Fruit fly (Drosophila melanogaster) whole organism, embryonic: Measurements from ENCODE around the gene Atat.

ENCODE experiments used
- Aef1 ChIP-seq: fragments of 200-800 bp; sonication (Bioruptor generic); IDR thresholded peaks from 3 replicates; pipeline ENCODE4 v1.3.6; 2022; ENCODE audit warnings: missing biosample characterization, missing genetic modification characterization
- BEAF-32 ChIP-seq: fragments of 200-800 bp; sonication (Bioruptor generic); optimal IDR thresholded peaks from 3 replicates; lab custom pipeline; 2017; ENCODE audit warnings: missing biosample characterization, missing genetic modification characterization, mild to moderate bottlenecking, moderate library complexity, missing genetic modification reagents
- Blimp-1 ChIP-seq: fragments of 200-800 bp; sonication (Bioruptor generic); optimal IDR thresholded peaks from 3 replicates; lab custom pipeline; 2018; ENCODE audit warnings: missing biosample characterization, missing genetic modification characterization, mild to moderate bottlenecking, moderate library complexity, missing genetic modification reagents
- C15 ChIP-seq: fragments of 200-800 bp; sonication (Bioruptor generic); IDR thresholded peaks from 3 replicates; pipeline ENCODE4 v1.3.6; 2022; ENCODE audit warnings: missing biosample characterization, missing genetic modification characterization
- CG10366 ChIP-seq: fragments of 200-800 bp; sonication (Bioruptor generic); IDR thresholded peaks from 2 replicates; pipeline ENCODE4 v1.3.6; 2022; ENCODE audit warnings: missing biosample characterization, missing genetic modification characterization
- CG10543 ChIP-seq: fragments of 200-800 bp; sonication (Bioruptor generic); optimal IDR thresholded peaks from 3 replicates; lab custom pipeline; 2017; ENCODE audit warnings: missing biosample characterization, mild to moderate bottlenecking, missing genetic modification characterization, moderate library complexity
- CG11085 ChIP-seq: fragments of 200-800 bp; sonication (Bioruptor generic); IDR thresholded peaks from 2 replicates; pipeline ENCODE4 v1.3.6; 2022; ENCODE audit warnings: missing biosample characterization, missing genetic modification characterization
- CG12769 ChIP-seq: fragments of 200-800 bp; sonication (Bioruptor generic); optimal IDR thresholded peaks from 2 replicates; lab custom pipeline; 2019; ENCODE audit warnings: missing biosample characterization, mild to moderate bottlenecking, missing genetic modification characterization, moderate library complexity
- CG18599 ChIP-seq: fragments of 200-800 bp; sonication (Bioruptor generic); optimal IDR thresholded peaks from 3 replicates; lab custom pipeline; 2017; ENCODE audit warnings: missing biosample characterization, missing genetic modification characterization, mild to moderate bottlenecking, moderate library complexity, missing genetic modification reagents
- CG2129 ChIP-seq: fragments of 200-800 bp; sonication (Bioruptor generic); IDR thresholded peaks from 2 replicates; pipeline ENCODE4 v1.3.6; 2022; ENCODE audit warnings: missing biosample characterization, missing genetic modification characterization; ENCODE audit not compliant: partially characterized antibody
- CG31224 ChIP-seq: fragments of 200-800 bp; sonication (Bioruptor generic); IDR thresholded peaks from 2 replicates; pipeline ENCODE4 v1.3.6; 2022; ENCODE audit warnings: missing biosample characterization, missing genetic modification characterization
- CG3163 ChIP-seq: fragments of 200-800 bp; sonication (Bioruptor generic); optimal IDR thresholded peaks from 3 replicates; lab custom pipeline; 2016; ENCODE audit warnings: missing biosample characterization, missing genetic modification characterization
- CG34224 ChIP-seq: fragments of 200-800 bp; sonication (Bioruptor generic); IDR thresholded peaks from 3 replicates; pipeline ENCODE4 v1.3.6; 2022; ENCODE audit warnings: missing biosample characterization, missing genetic modification characterization; ENCODE audit not compliant: partially characterized antibody
- CG4424 ChIP-seq: fragments of 200-800 bp; sonication (Bioruptor generic); optimal IDR thresholded peaks from 3 replicates; lab custom pipeline; 2016; ENCODE audit warnings: missing biosample characterization, missing genetic modification characterization
- CG5180 ChIP-seq: fragments of 200-800 bp; sonication (Bioruptor generic); optimal IDR thresholded peaks from 3 replicates; lab custom pipeline; 2017; ENCODE audit warnings: missing biosample characterization, missing genetic modification characterization, mild to moderate bottlenecking, moderate library complexity, missing genetic modification reagents
- CG5245 ChIP-seq: fragments of 200-800 bp; sonication (Bioruptor generic); optimal IDR thresholded peaks from 3 replicates; lab custom pipeline; 2016; ENCODE audit warnings: missing biosample characterization, missing genetic modification characterization
- CG5953 ChIP-seq: fragments of 200-800 bp; sonication (Bioruptor generic); IDR thresholded peaks from 2 replicates; pipeline ENCODE4 v1.3.6; 2022; ENCODE audit warnings: missing biosample characterization, missing genetic modification characterization
- CG8478 ChIP-seq: fragments of >200 bp; optimal IDR thresholded peaks from 2 replicates; lab custom pipeline; 2018
- CG9727 ChIP-seq: fragments of 200-800 bp; sonication (Bioruptor generic); optimal IDR thresholded peaks from 3 replicates; lab custom pipeline; 2017; ENCODE audit warnings: missing biosample characterization, mild to moderate bottlenecking, missing genetic modification characterization
- CHES-1-like ChIP-seq: fragments of 200-800 bp; sonication (Bioruptor generic); optimal IDR thresholded peaks from 2 replicates; lab custom pipeline; 2016; ENCODE audit warnings: missing biosample characterization, missing genetic modification characterization
- CoRest ChIP-seq: fragments of 200-800 bp; sonication (Bioruptor generic); optimal IDR thresholded peaks from 3 replicates; lab custom pipeline; 2018; ENCODE audit warnings: missing biosample characterization, mild to moderate bottlenecking, missing genetic modification characterization, moderate library complexity
- GATAe ChIP-seq: fragments of 200-800 bp; sonication (Bioruptor generic); conservative IDR thresholded peaks from 2 replicates; pipeline ENCODE4 v1.3.6; 2022; ENCODE audit warnings: missing biosample characterization, missing genetic modification characterization
- Hey ChIP-seq: fragments of 200-800 bp; sonication (Bioruptor generic); optimal IDR thresholded peaks from 3 replicates; lab custom pipeline; 2018; ENCODE audit warnings: missing biosample characterization, mild to moderate bottlenecking, missing genetic modification characterization
- Max ChIP-seq: fragments of 200-800 bp; sonication (Bioruptor generic); optimal IDR thresholded peaks from 2 replicates; lab custom pipeline; 2016; ENCODE audit warnings: missing biosample characterization, mild to moderate bottlenecking, missing genetic modification characterization
- Myb ChIP-seq: fragments of 200-800 bp; sonication (Bioruptor generic); optimal IDR thresholded peaks from 2 replicates; lab custom pipeline; 2016; ENCODE audit warnings: missing biosample characterization, missing genetic modification characterization
- Oli ChIP-seq: fragments of 200-800 bp; sonication (Bioruptor generic); optimal IDR thresholded peaks from 2 replicates; lab custom pipeline; 2018; ENCODE audit warnings: missing biosample characterization, mild to moderate bottlenecking, missing genetic modification characterization, moderate library complexity
- Opbp ChIP-seq: fragments of 200-800 bp; sonication (Bioruptor generic); IDR thresholded peaks from 3 replicates; pipeline ENCODE4 v1.3.6; 2022; ENCODE audit warnings: missing biosample characterization, missing genetic modification characterization; ENCODE audit not compliant: partially characterized antibody
- Rfx ChIP-seq: fragments of 200-800 bp; sonication (Bioruptor generic); IDR thresholded peaks from 2 replicates; pipeline ENCODE4 v1.3.6; 2022; ENCODE audit warnings: missing biosample characterization, missing genetic modification characterization
- TFAM ChIP-seq: fragments of 200-800 bp; sonication (Bioruptor generic); optimal IDR thresholded peaks from 2 replicates; lab custom pipeline; 2017; ENCODE audit warnings: missing biosample characterization, missing genetic modification characterization, inconsistent platforms
- Xbp1 ChIP-seq: fragments of 200-800 bp; sonication (Bioruptor generic); optimal IDR thresholded peaks from 3 replicates; lab custom pipeline; 2016; ENCODE audit warnings: missing biosample characterization, mild to moderate bottlenecking, missing genetic modification characterization
- abd-A ChIP-seq: fragments of 200-800 bp; sonication (Bioruptor generic); optimal IDR thresholded peaks from 3 replicates; lab custom pipeline; 2019; ENCODE audit warnings: missing biosample characterization, mild to moderate bottlenecking, missing genetic modification characterization, moderate library complexity
- br ChIP-seq: fragments of >200 bp; optimal IDR thresholded peaks from 2 replicates; lab custom pipeline; 2017
- cad ChIP-seq: fragments of >200 bp; optimal IDR thresholded peaks from 2 replicates; lab custom pipeline; 2017; ENCODE audit warnings: missing biosample characterization, missing genetic modification characterization
- chinmo ChIP-seq: fragments of 200-800 bp; sonication (Bioruptor generic); IDR thresholded peaks from 4 replicates; pipeline ENCODE4 v1.3.6; 2022; ENCODE audit warnings: missing biosample characterization, missing genetic modification characterization; ENCODE audit not compliant: partially characterized antibody
- ci ChIP-seq: fragments of 200-800 bp; sonication (Bioruptor generic); IDR thresholded peaks from 3 replicates; pipeline ENCODE4 v1.3.6; 2022; ENCODE audit warnings: missing biosample characterization, missing genetic modification characterization
- croc ChIP-seq: fragments of 200-800 bp; sonication (Bioruptor generic); conservative IDR thresholded peaks from 3 replicates; pipeline ENCODE4 v1.3.6; 2022; ENCODE audit warnings: missing biosample characterization, missing genetic modification characterization
- dmrt11E ChIP-seq: fragments of 200-800 bp; sonication (Bioruptor generic); optimal IDR thresholded peaks from 3 replicates; lab custom pipeline; 2018; ENCODE audit warnings: missing biosample characterization, mild to moderate bottlenecking, missing genetic modification characterization, moderate library complexity
- gem ChIP-seq: fragments of 200-800 bp; sonication (Bioruptor generic); optimal IDR thresholded peaks from 2 replicates; lab custom pipeline; 2019; ENCODE audit warnings: missing biosample characterization, mild to moderate bottlenecking, missing genetic modification characterization, moderate library complexity
- gt ChIP-seq: fragments of 200-800 bp; sonication (Bioruptor generic); IDR thresholded peaks from 2 replicates; pipeline ENCODE4 v1.3.6; 2022; ENCODE audit warnings: missing biosample characterization, missing genetic modification characterization
- insv ChIP-seq, 2 experiments: fragments of 200-800 bp; sonication (Bioruptor generic); optimal IDR thresholded peaks; 3 replicates each; lab custom pipeline; 2016 to 2018; ENCODE audit warnings: missing biosample characterization in 2 of 2, missing genetic modification characterization in 2 of 2
- knrl ChIP-seq: fragments of 200-800 bp; sonication (Bioruptor generic); IDR thresholded peaks from 3 replicates; pipeline ENCODE4 v1.3.6; 2022; ENCODE audit warnings: missing biosample characterization, missing genetic modification characterization; ENCODE audit not compliant: partially characterized antibody
- mam ChIP-seq: fragments of 200-800 bp; sonication (Bioruptor generic); optimal IDR thresholded peaks from 3 replicates; lab custom pipeline; 2016; ENCODE audit warnings: missing biosample characterization, missing genetic modification characterization
- oc ChIP-seq: fragments of 200-800 bp; sonication (Bioruptor generic); optimal IDR thresholded peaks from 2 replicates; lab custom pipeline; 2018; ENCODE audit warnings: missing biosample characterization, mild to moderate bottlenecking, missing genetic modification characterization, moderate library complexity
- otp ChIP-seq: fragments of 200-800 bp; sonication (Bioruptor generic); IDR thresholded peaks from 3 replicates; pipeline ENCODE4, ENCODE4 v1.3.6; 2022; ENCODE audit warnings: missing biosample characterization, missing genetic modification characterization
- ro ChIP-seq: fragments of 200-800 bp; sonication (Bioruptor generic); IDR thresholded peaks from 2 replicates; pipeline ENCODE4 v1.3.6; 2022; ENCODE audit warnings: missing biosample characterization, missing genetic modification characterization
- row ChIP-seq: fragments of 200-800 bp; sonication (Bioruptor generic); IDR thresholded peaks from 3 replicates; pipeline ENCODE4 v1.3.6; 2022; ENCODE audit warnings: missing biosample characterization, missing genetic modification characterization
- seq ChIP-seq: fragments of 200-800 bp; sonication (Bioruptor generic); IDR thresholded peaks from 2 replicates; pipeline ENCODE4 v1.3.6; 2022; ENCODE audit warnings: missing biosample characterization, missing genetic modification characterization
- sima ChIP-seq: fragments of 200-800 bp; sonication (Bioruptor generic); optimal IDR thresholded peaks from 2 replicates; lab custom pipeline; 2016; ENCODE audit warnings: missing biosample characterization, missing genetic modification characterization
- vnd ChIP-seq: fragments of 200-800 bp; sonication (Bioruptor generic); IDR thresholded peaks from 3 replicates; pipeline ENCODE4 v1.3.6; 2022; ENCODE audit warnings: missing biosample characterization, missing genetic modification characterization; ENCODE audit not compliant: partially characterized antibody
- yki ChIP-seq: fragments of >200 bp; optimal IDR thresholded peaks from 3 replicates; lab custom pipeline; 2018

Gene Atat

DNA sequence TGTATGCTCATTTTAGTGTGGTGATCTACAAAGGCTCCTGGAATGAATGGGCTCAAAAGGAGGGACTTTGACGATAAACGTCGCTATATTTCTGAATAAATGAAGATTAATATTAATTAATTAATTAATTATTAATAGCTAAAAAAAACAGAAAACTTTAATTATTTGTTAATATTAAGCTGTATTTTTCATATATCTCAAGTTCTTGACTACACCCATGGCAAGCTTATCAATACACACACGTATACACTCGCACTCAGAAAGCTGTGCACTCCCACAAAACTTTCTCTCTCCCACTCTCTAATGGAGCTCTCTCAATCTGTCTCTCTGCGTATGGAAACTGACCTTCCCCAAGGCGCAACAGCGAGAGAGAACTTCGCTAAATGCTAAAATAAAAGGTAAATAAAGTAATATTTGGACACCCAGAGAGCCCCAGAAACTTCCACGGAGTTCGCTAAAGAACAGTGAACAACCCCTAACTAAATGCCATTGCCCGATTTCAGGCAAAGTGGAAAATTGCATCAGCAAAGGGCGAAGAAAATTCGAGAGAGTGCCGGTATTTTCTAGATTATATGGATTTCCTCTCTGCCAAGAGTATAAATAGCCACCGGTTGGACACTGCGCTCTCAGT lies 53.1 kb downstream of the Atat start (continued):
- peak; percentile 67; the same call in 1 of the 2 replicates for TF ChIP-seq ro (GFP tag; lab: Robert Waterston, UW)
- no peak; the same call in 1 of the 2 replicates for TF ChIP-seq GATAe
- TF ChIP-seq Max (GFP tag; lab: Kevin White, UChicago), result peak; percentile 30
- peak; percentile 53; the same call in 1 of the 3 replicates for TF ChIP-seq CG34224 (GFP tag; lab: Robert Waterston, UW)
- no peak; the same call in 2 of the 3 replicates for TF ChIP-seq croc (GFP tag; lab: Robert Waterston, UW)
- TF ChIP-seq Hey (tag; lab: Kevin White, UChicago), result no peak
- TF ChIP-seq insv (GFP tag; optimal IDR thresholded peaks at IDR 0.05; lab: Kevin White, UChicago), result no peak
- peak; percentile 40; the same call in 1 of the 2 replicates for TF ChIP-seq CG31224 (GFP tag; lab: Robert Waterston, UW)
- TF ChIP-seq CG2129, result peak; percentile 23; the same call in 1 of the 2 replicates
- peak; percentile 69 for TF ChIP-seq CoRest (tag; lab: Kevin White, UChicago)
- peak; percentile 78 for TF ChIP-seq Blimp-1 (GFP tag; lab: Kevin White, UChicago)
- TF ChIP-seq CG9727 (GFP tag; lab: Kevin White, UChicago), result peak; percentile 66
- TF ChIP-seq CG11085 (GFP tag; lab: Robert Waterston, UW), result no peak
- no peak for TF ChIP-seq Myb (GFP tag; lab: Kevin White, UChicago)
- peak; percentile 81 for TF ChIP-seq CG4424 (GFP tag; lab: Kevin White, UChicago)
- peak; percentile 69 for TF ChIP-seq CG5953
- no peak for TF ChIP-seq mam (GFP tag; lab: Kevin White, UChicago)
- TF ChIP-seq Xbp1 (GFP tag; lab: Kevin White, UChicago), result peak; percentile 73
- peak; percentile 49 for TF ChIP-seq CG10366
- peak; percentile 33 for TF ChIP-seq dmrt11E (tag; lab: Kevin White, UChicago)
- TF ChIP-seq CG12769 (tag; lab: Kevin White, UChicago), result no peak
- TF ChIP-seq abd-A (tag; lab: Kevin White, UChicago), result peak; percentile 63
- TF ChIP-seq CG3163 (GFP tag; lab: Kevin White, UChicago), result no peak
- peak; percentile 45 for TF ChIP-seq Aef1 (GFP tag; lab: Robert Waterston, UW)
- TF ChIP-seq CG18599 (GFP tag; lab: Kevin White, UChicago), result peak; percentile 86
- peak; percentile 66 for TF ChIP-seq row (GFP tag; lab: Robert Waterston, UW)
- TF ChIP-seq otp (GFP tag; lab: Robert Waterston, UW), result peak; percentile 11; the same call in 1 of the 3 replicates
- peak; percentile 69 for TF ChIP-seq yki (lab: Kevin White, UChicago)
- peak; percentile 83 for TF ChIP-seq gem (tag; lab: Kevin White, UChicago)
- no peak for TF ChIP-seq TFAM
- TF ChIP-seq BEAF-32 (GFP tag; lab: Kevin White, UChicago), result no peak
- TF ChIP-seq oc (tag; lab: Kevin White, UChicago), result peak; percentile 82
- TF ChIP-seq seq, result peak; percentile 54
- no peak for TF ChIP-seq vnd (GFP tag; lab: Robert Waterston, UW)
- no peak for TF ChIP-seq C15
- no peak for TF ChIP-seq CHES-1-like (GFP tag; lab: Kevin White, UChicago)
- TF ChIP-seq sima (GFP tag; lab: Kevin White, UChicago), result no peak
- TF ChIP-seq ci (GFP tag; lab: Robert Waterston, UW), result peak; percentile 91
- no peak for TF ChIP-seq cad
- no peak for TF ChIP-seq CG8478 (lab: Kevin White, UChicago)
- peak; percentile 72 for TF ChIP-seq Oli (tag; lab: Kevin White, UChicago)
- peak; percentile 45; the same call in 1 of the 3 replicates for TF ChIP-seq Opbp
- TF ChIP-seq CG5245 (GFP tag; lab: Kevin White, UChicago), result peak; percentile 44
- TF ChIP-seq br (lab: Kevin White, UChicago), result no peak
- TF ChIP-seq CG10543, result peak; percentile 49
- TF ChIP-seq gt (GFP tag; lab: Robert Waterston, UW), result no peak
- peak; percentile 52 for TF ChIP-seq CG5180 (GFP tag; lab: Kevin White, UChicago)
- no peak for TF ChIP-seq knrl
- TF ChIP-seq Rfx (GFP tag; lab: Robert Waterston, UW), result peak; percentile 86
- TF ChIP-seq chinmo (GFP tag; lab: Robert Waterston, UW), result peak; percentile 44; the same call in 2 of the 4 replicates
